Worm (Caenorhabditis elegans) whole organism, L4 larva: ENCODE data around the gene hrpa-2.

Source experiments
- D1046.2 ChIP-seq: fragments of 200-800 bp; sonication (Bioruptor generic); IDR thresholded peaks from 2 replicates; pipeline ENCODE4 v1.3.6; 2022; ENCODE audit warnings: missing genetic modification characterization, missing compliant biosample characterization
- F26F4.8 ChIP-seq: fragments of 200-800 bp; sonication (Bioruptor generic); conservative IDR thresholded peaks from 2 replicates; pipeline ENCODE4 v1.3.6; 2022; ENCODE audit warnings: missing genetic modification characterization, missing compliant biosample characterization
- T20F7.1 ChIP-seq: fragments of 200-800 bp; sonication (Bioruptor generic); optimal IDR thresholded peaks from 2 replicates; lab custom pipeline; 2018; ENCODE audit warnings: mild to moderate bottlenecking, missing genetic modification characterization, missing compliant biosample characterization
- T26A8.4 ChIP-seq: fragments of 200-800 bp; sonication (Bioruptor generic); IDR thresholded peaks from 2 replicates; pipeline ENCODE4 v1.3.6; 2022; ENCODE audit warnings: missing genetic modification characterization, missing compliant biosample characterization
- ZK546.5 ChIP-seq, 2 experiments: sonication (generic microtip); optimal IDR thresholded peaks; 2 replicates each; lab custom pipeline; 2017; ENCODE audit warnings: missing biosample characterization in 2 of 2, missing genetic modification characterization in 2 of 2
- aha-1 ChIP-seq: fragments of 150-350 bp; peaks from one replicate; lab custom pipeline; 2014; ENCODE audit warnings: missing biosample characterization, missing genetic modification characterization
- arid-1 ChIP-seq: fragments of 200-800 bp; sonication (Bioruptor generic); conservative IDR thresholded peaks from 2 replicates; pipeline ENCODE4 v1.3.6; 2022; ENCODE audit warnings: missing genetic modification reagents, missing genetic modification characterization, missing compliant biosample characterization
- ceh-20 ChIP-seq: fragments of 200-800 bp; sonication (Bioruptor generic); IDR thresholded peaks from 2 replicates; pipeline ENCODE4 v1.3.6; 2022; ENCODE audit warnings: missing genetic modification reagents, missing genetic modification characterization, missing compliant biosample characterization
- ceh-28 ChIP-seq: fragments of 150-350 bp; optimal IDR thresholded peaks from 2 replicates; lab custom pipeline; 2014; ENCODE audit warnings: missing biosample characterization, missing genetic modification reagents, missing genetic modification characterization
- ceh-44 ChIP-seq: fragments of 200-800 bp; sonication (Bioruptor generic); IDR thresholded peaks from 2 replicates; pipeline ENCODE4 v1.3.6; 2022; ENCODE audit warnings: missing genetic modification reagents, missing genetic modification characterization, missing compliant biosample characterization
- ceh-62 ChIP-seq: sonication (generic microtip); optimal IDR thresholded peaks from 2 replicates; lab custom pipeline; 2017; ENCODE audit warnings: missing biosample characterization, missing genetic modification characterization
- dve-1 ChIP-seq: sonication (generic microtip); optimal IDR thresholded peaks from 2 replicates; lab custom pipeline; 2017; ENCODE audit warnings: antibody characterized with exemption, mild to moderate bottlenecking, missing genetic modification characterization, missing compliant biosample characterization; ENCODE audit not compliant: insufficient read depth
- egl-27 ChIP-seq: sonication (generic microtip); optimal IDR thresholded peaks from 3 replicates; lab custom pipeline; 2017; ENCODE audit warnings: missing biosample characterization, missing genetic modification reagents, missing genetic modification characterization
- egl-43 ChIP-seq: fragments of 200-800 bp; sonication (Bioruptor generic); IDR thresholded peaks from 2 replicates; pipeline ENCODE4 v1.3.6; 2022; ENCODE audit warnings: missing genetic modification reagents, missing genetic modification characterization, missing compliant biosample characterization
- hif-1 ChIP-seq, 2 experiments: sonication (generic microtip); optimal IDR thresholded peaks; 2 replicates each; lab custom pipeline; 2016 to 2017; ENCODE audit warnings: missing compliant biosample characterization in 2 of 2, missing genetic modification characterization in 2 of 2, missing genetic modification reagents in 2 of 2, missing genotype in 2 of 2, mild to moderate bottlenecking in 1 of 2
- lin-38 ChIP-seq: fragments of 200-800 bp; sonication (Bioruptor generic); IDR thresholded peaks from 2 replicates; pipeline ENCODE4 v1.3.6; 2022; ENCODE audit warnings: missing genetic modification reagents, missing genetic modification characterization, missing compliant biosample characterization
- lin-39 ChIP-seq: fragments of 150-350 bp; optimal IDR thresholded peaks from 2 replicates; lab custom pipeline; 2014; ENCODE audit warnings: missing biosample characterization, missing genetic modification reagents, missing genetic modification characterization
- lsy-2 ChIP-seq, 2 experiments: fragments of 150-350 bp in 1 of 2; sonication (generic microtip) in 1 of 2; optimal IDR thresholded peaks; 2 replicates each; lab custom pipeline; 2014 to 2017; ENCODE audit warnings: missing biosample characterization in 2 of 2, missing genetic modification characterization in 2 of 2
- madf-9 ChIP-seq: fragments of 200-800 bp; sonication (Bioruptor generic); conservative IDR thresholded peaks from 2 replicates; pipeline ENCODE4 v1.3.6; 2022; ENCODE audit warnings: missing genetic modification reagents, missing genetic modification characterization, missing compliant biosample characterization
- mdl-1 ChIP-seq, 2 experiments: fragments of 150-350 bp in 1 of 2; sonication (generic microtip) in 1 of 2; optimal IDR thresholded peaks; 2 replicates each; lab custom pipeline; 2014 to 2017; ENCODE audit warnings: missing biosample characterization in 2 of 2, missing genetic modification characterization in 2 of 2
- mep-1 ChIP-seq: fragments of 150-350 bp; sonication (generic microtip); optimal IDR thresholded peaks from 3 replicates; lab custom pipeline; 2014; ENCODE audit warnings: missing biosample characterization, missing genetic modification characterization
- nhr-28 ChIP-seq: fragments of 150-350 bp; optimal IDR thresholded peaks from 2 replicates; lab custom pipeline; 2014; ENCODE audit warnings: missing biosample characterization, missing genetic modification characterization
- nhr-77 ChIP-seq: fragments of 150-350 bp; optimal IDR thresholded peaks from 2 replicates; lab custom pipeline; 2014; ENCODE audit warnings: missing biosample characterization, missing genetic modification characterization
- php-3 ChIP-seq: fragments of 200-800 bp; sonication (Bioruptor generic); IDR thresholded peaks from 2 replicates; pipeline ENCODE4 v1.3.6; 2022; ENCODE audit warnings: missing genetic modification reagents, missing genetic modification characterization, missing compliant biosample characterization
- rbr-2 ChIP-seq: sonication (generic microtip); optimal IDR thresholded peaks from 2 replicates; lab custom pipeline; 2016; ENCODE audit warnings: missing genotype, missing genetic modification characterization, missing compliant biosample characterization
- set-16 ChIP-seq: fragments of 200-800 bp; sonication (Bioruptor generic); IDR thresholded peaks from 2 replicates; pipeline ENCODE4 v1.3.6; 2022; ENCODE audit warnings: missing genetic modification reagents, missing genetic modification characterization, missing compliant biosample characterization
- snpc-1.2 ChIP-seq: fragments of 200-800 bp; sonication (Bioruptor generic); IDR thresholded peaks from 2 replicates; pipeline ENCODE4 v1.3.6; 2022; ENCODE audit warnings: missing genetic modification reagents, missing genetic modification characterization, missing compliant biosample characterization
- spr-3 ChIP-seq: fragments of 200-800 bp; sonication (Bioruptor generic); optimal IDR thresholded peaks from 2 replicates; lab custom pipeline; 2018; ENCODE audit warnings: mild to moderate bottlenecking, missing genetic modification characterization, missing compliant biosample characterization
- tag-97 ChIP-seq: fragments of 200-800 bp; sonication (Bioruptor generic); IDR thresholded peaks from 2 replicates; pipeline ENCODE4 v1.3.6; 2022; ENCODE audit warnings: missing genetic modification characterization, missing compliant biosample characterization
- unc-39 ChIP-seq: sonication (generic microtip); optimal IDR thresholded peaks from 2 replicates; lab custom pipeline; 2017; ENCODE audit warnings: missing biosample characterization, missing genetic modification characterization
- unc-62 ChIP-seq, 3 experiments: fragments of 150-350 bp in 1 of 3; sonication (generic microtip); optimal IDR thresholded peaks in 2 of 3; peaks in 1 of 3; 1 replicate in 1 of 3; 2 replicates in 2 of 3; lab custom pipeline; 2014 to 2017; ENCODE audit warnings: missing biosample characterization in 3 of 3, missing genetic modification characterization in 3 of 3, missing genetic modification reagents in 3 of 3, missing genotype in 1 of 3
- vab-7 ChIP-seq: fragments of 200-800 bp; sonication (Bioruptor generic); IDR thresholded peaks from 2 replicates; pipeline ENCODE4 v1.3.6; 2022; ENCODE audit warnings: missing genetic modification reagents, missing genetic modification characterization, missing compliant biosample characterization
- ztf-7 ChIP-seq: fragments of 150-350 bp; optimal IDR thresholded peaks from 2 replicates; lab custom pipeline; 2014; ENCODE audit warnings: missing biosample characterization, missing genetic modification characterization

The hrpa-2 gene

DNA sequence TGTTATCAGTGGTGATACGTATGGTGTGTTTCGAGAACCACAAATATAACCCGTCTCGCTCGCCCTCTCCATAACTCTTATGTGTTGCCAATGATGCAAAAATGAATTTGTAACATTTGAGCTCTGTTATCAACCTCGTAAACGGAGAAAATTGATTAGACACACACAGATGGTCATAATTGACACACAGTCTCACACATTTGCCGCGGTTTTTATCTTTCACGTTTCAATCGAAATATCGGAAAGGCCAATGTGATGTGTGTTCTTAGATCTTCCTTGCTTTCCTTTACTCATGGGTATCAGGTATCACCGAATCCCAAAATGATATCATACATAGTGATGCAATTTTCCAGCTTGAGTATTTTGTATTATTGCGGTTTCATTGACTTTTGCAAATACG is 2.6 kb upstream of the hrpa-2 start (continued):
- TF ChIP-seq madf-9 (GFP tag; lab: Robert Waterston, UW) (no peak), ceh-62 (no peak), F26F4.8 (GFP tag; lab: Robert Waterston, UW) (no peak), mep-1 (tag; lab: Kevin White, UChicago) (peak; percentile 46), hif-1 (tag; optimal IDR thresholded peaks at IDR 0.05; lab: Kevin White, UChicago) (peak in 1 of 2 experiments; percentile 61), egl-43 (GFP tag; lab: Robert Waterston, UW) (no peak), unc-39 (no peak), vab-7 (GFP tag; lab: Robert Waterston, UW) (no peak), T26A8.4 (GFP tag; lab: Robert Waterston, UW) (0 out of 2 replicates have a peak, but pooled peaks have one; percentile 14), aha-1 (peak; percentile 4), dve-1 (tag; lab: Kevin White, UChicago) (peak; percentile 88), arid-1 (GFP tag; lab: Robert Waterston, UW) (no peak), lin-38 (no peak), ceh-28 (tag; lab: Kevin White, UChicago) (no peak), tag-97 (GFP tag; lab: Robert Waterston, UW) (no peak), spr-3 (GFP tag; lab: Kevin White, UChicago) (no peak), T20F7.1 (peak; percentile 42), egl-27 (tag; lab: Kevin White, UChicago) (no peak), mdl-1 (tag; optimal IDR thresholded peaks at IDR 0.05; lab: Kevin White, UChicago) (peak in 1 of 2 experiments; percentile 41)

DNA sequence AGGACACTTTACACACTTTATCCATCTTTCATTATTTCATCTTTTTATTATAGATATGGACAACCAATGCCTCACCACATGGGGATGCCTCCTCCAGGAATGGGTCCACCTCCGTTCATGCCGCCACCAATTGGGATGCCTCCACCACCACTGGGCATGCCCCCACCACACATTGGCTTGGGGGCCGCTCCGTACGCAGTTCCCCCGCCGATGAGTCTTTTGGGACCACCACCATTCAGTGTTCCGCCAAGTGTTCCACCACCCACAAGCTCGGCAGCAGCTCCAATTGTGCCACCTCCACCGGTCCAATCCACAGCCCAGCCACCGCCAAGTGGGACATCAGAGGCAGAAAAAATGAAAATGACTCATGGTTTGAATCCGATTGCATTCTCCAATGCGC is 1.4 kb upstream of the hrpa-2 start:
- TF ChIP-seq unc-62 (GFP tag; optimal IDR thresholded peaks at IDR 0.05 in 1 of 2; lab: Kevin White, UChicago) (peak in 1 of 2 experiments; percentile 80), unc-62 (tag; optimal IDR thresholded peaks at IDR 0.05; lab: Kevin White, UChicago) (no peak), D1046.2 (GFP tag; lab: Robert Waterston, UW) (0 out of 2 replicates have a peak, but pooled peaks have one; percentile 22), egl-43 (GFP tag; lab: Robert Waterston, UW) (0 out of 2 replicates have a peak, but pooled peaks have one; percentile 18), set-16 (GFP tag; lab: Robert Waterston, UW) (peak; percentile 90), lsy-2 (tag; optimal IDR thresholded peaks at IDR 0.05; lab: Kevin White, UChicago) (no peak), snpc-1.2 (0 out of 2 replicates have a peak, but pooled peaks have one; percentile 15)

DNA sequence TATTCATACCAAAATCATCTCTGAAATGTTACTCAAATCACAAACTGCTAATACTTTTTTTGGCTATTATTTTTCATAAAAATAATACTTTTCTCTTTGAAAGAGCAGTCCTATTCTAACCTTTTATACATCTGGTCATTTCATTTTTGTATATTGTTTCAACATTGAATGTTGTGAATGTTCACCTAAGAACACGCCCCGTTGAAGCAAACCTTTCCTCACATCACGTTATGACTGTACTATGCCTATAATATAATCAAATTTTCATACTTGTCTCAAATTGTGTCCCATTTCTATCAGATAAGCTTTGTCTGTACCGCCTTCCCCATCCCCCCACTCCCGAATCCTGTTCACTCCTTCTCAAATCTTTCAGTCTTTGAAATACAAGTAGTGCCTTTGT is 2.2 kb downstream of the hrpa-2 start:
- TF ChIP-seq php-3 (GFP tag; lab: Robert Waterston, UW) (no peak), aha-1 (peak; percentile 95), nhr-28 (no peak), ceh-44 (GFP tag; lab: Robert Waterston, UW) (no peak), ZK546.5 (tag; optimal IDR thresholded peaks at IDR 0.05; lab: Kevin White, UChicago) (no peak)

DNA sequence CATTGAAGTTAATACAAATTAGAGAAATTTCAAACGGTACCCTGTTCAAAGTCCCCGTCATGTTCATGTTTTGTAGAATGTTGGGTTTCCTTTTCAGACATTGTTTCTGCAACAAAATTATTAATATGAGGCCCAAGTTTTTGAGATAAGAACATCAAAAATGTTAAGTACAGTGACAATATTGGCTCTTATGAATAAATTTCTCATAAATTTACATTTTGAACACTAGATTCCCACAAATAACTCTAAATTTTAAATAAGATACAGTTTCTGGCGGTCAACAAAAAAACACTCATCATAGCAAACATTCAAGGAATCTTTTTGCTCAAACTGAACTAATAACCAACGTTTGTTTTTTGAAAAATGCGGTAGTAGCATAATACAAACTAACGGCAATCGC is 10.1 kb downstream of the hrpa-2 start, which contains the start of gene H28G03.3:
Gene H28G03.3, minus strand, starts transcription at position 101 of the 400 bp plus-strand sequence.
- TF ChIP-seq vab-7 (GFP tag; lab: Robert Waterston, UW) = no peak
- TF ChIP-seq ceh-20 = no peak
- TF ChIP-seq unc-62 (GFP tag; optimal IDR thresholded peaks at IDR 0.05 in 1 of 2; lab: Kevin White, UChicago) = peak in 1 of 2 experiments; percentile 11
- no peak for TF ChIP-seq unc-62 (tag; optimal IDR thresholded peaks at IDR 0.05; lab: Kevin White, UChicago)
- no peak for TF ChIP-seq rbr-2 (tag; lab: Kevin White, UChicago)
- TF ChIP-seq ztf-7 (tag; lab: Kevin White, UChicago) = no peak
- no peak for TF ChIP-seq lin-39 (tag; lab: Kevin White, UChicago)
- TF ChIP-seq nhr-77 (tag; lab: Kevin White, UChicago) = no peak
- no peak for TF ChIP-seq set-16 (GFP tag; lab: Robert Waterston, UW)
